Worm (Caenorhabditis elegans): Measurements from ENCODE around the gene fust-1.

The fust-1 gene

DNA sequence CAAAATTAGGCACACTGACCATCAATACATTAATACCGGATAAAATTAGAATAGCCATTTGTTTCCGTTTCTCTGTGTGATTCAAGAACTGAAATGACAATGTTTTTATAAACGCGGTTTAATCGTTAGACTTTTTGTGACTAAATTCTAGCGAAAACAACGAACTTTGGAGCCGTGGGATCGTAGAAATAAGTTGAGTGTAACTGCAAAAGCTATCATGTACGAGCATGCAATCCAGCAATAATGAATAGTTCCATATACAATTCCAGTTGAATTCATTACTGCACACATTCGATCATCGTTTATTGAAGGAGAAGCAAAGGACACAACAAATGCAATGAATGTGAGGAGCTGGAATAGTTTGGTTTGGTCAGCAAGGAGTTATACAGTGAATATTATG, 33.7 kb downstream of the fust-1 start:
- TF ChIP-seq nhr-28 (tag; optimal IDR thresholded peaks at IDR 0.05) = no peak
- no peak for TF ChIP-seq ceh-83 (GFP tag; optimal IDR thresholded peaks at IDR 0.05)
- no peak for TF ChIP-seq nhr-76 (tag; optimal IDR thresholded peaks at IDR 0.05)
- TF ChIP-seq nhr-237 (tag; optimal IDR thresholded peaks at IDR 0.05) = no peak
- TF ChIP-seq lsy-2 (tag; optimal IDR thresholded peaks at IDR 0.05) = no peak
- TF ChIP-seq elt-3 (tag; optimal IDR thresholded peaks at IDR 0.05) = no peak
- no peak for TF ChIP-seq flh-1 (GFP tag; optimal IDR thresholded peaks at IDR 0.05)
- no peak for TF ChIP-seq unc-39 (tag; optimal IDR thresholded peaks at IDR 0.05)
- TF ChIP-seq ceh-39 (tag; optimal IDR thresholded peaks at IDR 0.05) = no peak
- no peak for TF ChIP-seq pha-4 (tag; optimal IDR thresholded peaks at IDR 0.05)
- no peak for TF ChIP-seq unc-120 (tag; optimal IDR thresholded peaks at IDR 0.05; ENCODE audit: poor library complexity, severe bottlenecking)
- no peak for TF ChIP-seq ceh-43 (GFP tag; optimal IDR thresholded peaks at IDR 0.05)

DNA sequence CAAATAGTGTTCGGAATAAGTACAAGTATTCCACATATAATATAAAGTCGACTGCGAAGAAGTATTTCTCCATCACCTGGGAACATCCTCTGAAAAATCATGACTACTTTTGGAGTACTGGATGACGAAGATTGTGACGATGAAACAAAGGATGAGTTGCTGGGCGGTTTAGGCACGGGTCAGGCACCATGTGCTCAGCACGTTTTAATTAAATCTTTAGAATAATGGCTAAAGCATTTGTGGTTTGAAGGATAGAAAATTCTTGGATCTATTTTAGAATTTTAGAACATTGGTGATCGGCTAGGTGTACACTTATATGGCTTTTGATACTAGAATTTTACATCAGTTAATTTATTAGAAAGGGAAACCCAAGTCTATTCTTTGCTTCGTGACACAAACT, 34.7 kb downstream of the fust-1 start, which contains the start of gene C27H5.6:
Gene C27H5.6 (minus strand): TSS at position 101 of the 400 bp plus-strand sequence.
- no peak for TF ChIP-seq lin-13 (tag; optimal IDR thresholded peaks at IDR 0.05)
- TF ChIP-seq cnd-1 (tag; optimal IDR thresholded peaks at IDR 0.05) = no peak
- TF ChIP-seq hlh-1 (tag; optimal IDR thresholded peaks at IDR 0.05) = no peak

DNA sequence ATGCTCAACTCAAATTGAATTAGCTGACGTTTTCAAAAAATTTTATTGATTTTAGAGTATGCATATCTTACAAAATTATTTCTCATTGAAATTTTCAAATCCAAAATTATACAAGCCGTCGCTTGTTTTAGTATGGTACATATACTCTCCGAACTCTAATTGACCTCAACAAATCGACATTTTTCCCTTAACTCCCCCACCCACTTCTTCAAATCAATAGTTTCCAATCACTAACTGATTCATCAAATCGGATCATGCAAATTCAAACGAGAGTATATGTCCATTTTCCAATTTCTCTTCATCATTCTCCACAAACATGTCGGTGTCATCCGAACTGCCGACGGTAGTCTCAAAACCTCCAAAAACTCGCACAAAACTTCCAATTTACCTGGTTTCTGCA, 36.7 kb downstream of the fust-1 start, which contains the start of gene E04F6.4:
Gene E04F6.4 (plus strand): TSS at position 301 of the 400 bp plus-strand sequence.
- TF ChIP-seq nhr-76 (tag; optimal IDR thresholded peaks at IDR 0.05) = no peak
- no peak for TF ChIP-seq flh-1 (GFP tag; optimal IDR thresholded peaks at IDR 0.05)
- TF ChIP-seq snpc-4 (tag; optimal IDR thresholded peaks at IDR 0.05) = no peak
- TF ChIP-seq sptf-1 (tag; optimal IDR thresholded peaks at IDR 0.05) = no peak
- no peak for TF ChIP-seq nhr-2 (tag; optimal IDR thresholded peaks at IDR 0.05)
- TF ChIP-seq lsy-2 (tag; optimal IDR thresholded peaks at IDR 0.05) = no peak
- TF ChIP-seq ces-1 (GFP tag; optimal IDR thresholded peaks at IDR 0.05) = no peak

DNA sequence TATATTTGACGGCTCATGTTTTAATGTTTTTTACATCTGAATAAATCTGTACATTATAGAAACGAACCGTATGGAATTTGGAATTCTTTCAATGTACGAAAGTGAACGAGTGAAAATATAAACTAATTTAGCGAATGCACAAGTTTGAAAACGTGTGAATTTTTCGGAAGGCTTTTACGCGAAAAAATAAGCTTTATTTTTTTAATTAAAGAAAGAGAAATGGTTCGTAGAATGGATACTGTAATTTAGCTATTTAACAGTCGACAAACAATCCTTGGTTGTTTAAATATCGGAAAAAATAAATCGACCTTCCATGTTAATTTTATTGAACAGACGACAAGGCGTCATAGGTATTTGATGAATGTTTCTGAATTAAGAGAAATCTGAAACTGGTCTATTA, 43.2 kb downstream of the fust-1 start, which contains the start of gene acdh-12:
Gene acdh-12 (minus strand): TSS at position 101 of the 400 bp plus-strand sequence.
- no peak for TF ChIP-seq zip-8 (tag; optimal IDR thresholded peaks at IDR 0.05)
- no peak for TF ChIP-seq elt-3 (tag; optimal IDR thresholded peaks at IDR 0.05)
- TF ChIP-seq tbx-8 (GFP tag; optimal IDR thresholded peaks at IDR 0.05) = no peak
- TF ChIP-seq nhr-237 (tag; optimal IDR thresholded peaks at IDR 0.05) = no peak
- TF ChIP-seq pha-4 (tag; optimal IDR thresholded peaks at IDR 0.05) = no peak
- no peak for TF ChIP-seq ces-1 (GFP tag; optimal IDR thresholded peaks at IDR 0.05)
- TF ChIP-seq unc-62 (GFP tag; optimal IDR thresholded peaks at IDR 0.05) = no peak
- no peak for TF ChIP-seq bed-3 (GFP tag; optimal IDR thresholded peaks at IDR 0.05)
- no peak for TF ChIP-seq ham-2 (GFP tag; optimal IDR thresholded peaks at IDR 0.05)
- no peak for TF ChIP-seq unc-120 (tag; optimal IDR thresholded peaks at IDR 0.05; ENCODE audit: poor library complexity, severe bottlenecking)
- TF ChIP-seq drap-1 (GFP tag; optimal IDR thresholded peaks at IDR 0.05) = no peak
- no peak for TF ChIP-seq nhr-28 (tag; optimal IDR thresholded peaks at IDR 0.05)
- TF ChIP-seq ceh-83 (GFP tag; optimal IDR thresholded peaks at IDR 0.05) = no peak
- TF ChIP-seq sem-2 (GFP tag; optimal IDR thresholded peaks at IDR 0.05) = no peak
- TF ChIP-seq sptf-1 (tag; optimal IDR thresholded peaks at IDR 0.05) = no peak
- no peak for TF ChIP-seq hlh-1 (tag; optimal IDR thresholded peaks at IDR 0.05)
- no peak for TF ChIP-seq flh-1 (GFP tag; optimal IDR thresholded peaks at IDR 0.05)
- no peak for TF ChIP-seq mep-1 (tag; optimal IDR thresholded peaks at IDR 0.05)
- no peak for TF ChIP-seq unc-39 (tag; optimal IDR thresholded peaks at IDR 0.05)

DNA sequence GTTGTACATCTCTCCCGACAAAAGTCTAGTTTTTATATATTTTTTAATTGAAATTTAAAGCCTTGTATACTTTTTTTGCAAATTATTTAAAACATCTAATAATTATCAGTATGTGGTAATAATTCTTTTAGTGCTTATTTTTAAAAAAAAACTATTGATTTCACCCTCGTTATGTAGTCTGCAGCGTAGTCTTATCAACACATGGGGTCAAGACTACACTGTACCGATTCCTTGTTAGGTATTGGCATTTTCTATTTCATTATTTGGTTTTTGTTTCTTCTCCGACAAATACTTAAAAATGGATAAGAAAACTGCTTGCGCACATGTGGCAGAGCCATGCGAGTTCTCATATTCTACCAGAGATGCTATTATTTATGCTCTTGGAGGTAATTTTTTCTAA, 43.7 kb downstream of the fust-1 start, which contains the start of gene maoc-1:
Gene maoc-1 (plus strand): TSS at position 237 of the 400 bp plus-strand sequence.
- TF ChIP-seq M03D4.4 (tag; optimal IDR thresholded peaks at IDR 0.05) (no peak), nhr-237 (tag; optimal IDR thresholded peaks at IDR 0.05) (no peak), unc-62 (GFP tag; optimal IDR thresholded peaks at IDR 0.05) (no peak), mls-2 (tag; optimal IDR thresholded peaks at IDR 0.05) (no peak), pha-4 (tag; optimal IDR thresholded peaks at IDR 0.05) (no peak), sptf-1 (tag; optimal IDR thresholded peaks at IDR 0.05) (no peak), nhr-76 (tag; optimal IDR thresholded peaks at IDR 0.05) (no peak), lin-32 (GFP tag; optimal IDR thresholded peaks at IDR 0.05) (no peak), elt-3 (tag; optimal IDR thresholded peaks at IDR 0.05) (no peak), lsy-2 (tag; optimal IDR thresholded peaks at IDR 0.05) (no peak), nhr-2 (tag; optimal IDR thresholded peaks at IDR 0.05) (no peak), snpc-4 (tag; optimal IDR thresholded peaks at IDR 0.05) (no peak), sem-2 (GFP tag; optimal IDR thresholded peaks at IDR 0.05) (no peak), elt-1 (tag; optimal IDR thresholded peaks at IDR 0.05; ENCODE audit: borderline replicate concordance, insufficient read depth) (no peak)
